Fruit fly (Drosophila melanogaster) whole organism, pupa: ENCODE results near the gene CG42655.

Source experiments
- CG10348 ChIP-seq: fragments of 200-800 bp; sonication (Bioruptor generic); IDR thresholded peaks from 2 replicates; pipeline ENCODE4 v1.3.6; 2022; ENCODE audit warnings: missing biosample characterization, missing genetic modification characterization
- CG12605 ChIP-seq: fragments of 200-800 bp; sonication (Bioruptor generic); IDR thresholded peaks from 2 replicates; pipeline ENCODE4 v1.3.6; 2022; ENCODE audit warnings: missing biosample characterization, missing genetic modification characterization
- CG13204 ChIP-seq: fragments of 200-800 bp; sonication (Bioruptor generic); optimal IDR thresholded peaks from 2 replicates; lab custom pipeline; 2018; ENCODE audit warnings: missing biosample characterization, mild to moderate bottlenecking, missing genetic modification characterization, moderate library complexity
- CG14655 ChIP-seq: fragments of 200-800 bp; sonication (Bioruptor generic); optimal IDR thresholded peaks from 3 replicates; lab custom pipeline; 2017; ENCODE audit warnings: mild to moderate bottlenecking, missing biosample characterization, missing genetic modification reagents, missing genetic modification characterization
- CG15710 ChIP-seq: fragments of 200-800 bp; sonication (Bioruptor generic); optimal IDR thresholded peaks from 2 replicates; lab custom pipeline; 2018; ENCODE audit warnings: missing biosample characterization, mild to moderate bottlenecking, missing genetic modification characterization, moderate library complexity
- CG17806 ChIP-seq: fragments of 200-800 bp; sonication (Bioruptor generic); optimal IDR thresholded peaks from 2 replicates; lab custom pipeline; 2018; ENCODE audit warnings: missing biosample characterization, mild to moderate bottlenecking, missing genetic modification characterization, moderate library complexity
- CG32121 ChIP-seq: fragments of 200-800 bp; sonication (Bioruptor generic); IDR thresholded peaks from 2 replicates; pipeline ENCODE4 v1.3.6; 2022; ENCODE audit warnings: missing biosample characterization, missing genetic modification characterization
- CG34367 ChIP-seq: fragments of 200-800 bp; sonication (Bioruptor generic); optimal IDR thresholded peaks from 2 replicates; lab custom pipeline; 2018; ENCODE audit warnings: missing biosample characterization, mild to moderate bottlenecking, missing genetic modification characterization
- CG4496 ChIP-seq: fragments of 200-800 bp; sonication (Bioruptor generic); IDR thresholded peaks from 3 replicates; pipeline ENCODE4 v1.3.6; 2022; ENCODE audit warnings: missing biosample characterization, missing genetic modification characterization
- CG8159 ChIP-seq: fragments of 200-800 bp; sonication (Bioruptor generic); optimal IDR thresholded peaks from 3 replicates; lab custom pipeline; 2018; ENCODE audit warnings: missing biosample characterization, mild to moderate bottlenecking, missing genetic modification characterization, moderate library complexity
- CG8301 ChIP-seq: fragments of 200-800 bp; sonication (Bioruptor generic); optimal IDR thresholded peaks from 2 replicates; lab custom pipeline; 2018; ENCODE audit warnings: missing biosample characterization, mild to moderate bottlenecking, missing genetic modification characterization
- CG9948 ChIP-seq: fragments of 200-800 bp; sonication (Bioruptor generic); optimal IDR thresholded peaks from 2 replicates; lab custom pipeline; 2018; ENCODE audit warnings: missing biosample characterization, mild to moderate bottlenecking, missing genetic modification characterization, moderate library complexity
- D1 ChIP-seq: fragments of 200-800 bp; sonication (Bioruptor generic); optimal IDR thresholded peaks from 2 replicates; lab custom pipeline; 2018; ENCODE audit warnings: missing biosample characterization, mild to moderate bottlenecking, missing genetic modification characterization, moderate library complexity
- EcR ChIP-seq: fragments of 200-800 bp; sonication (Bioruptor generic); optimal IDR thresholded peaks from 3 replicates; lab custom pipeline; 2019; ENCODE audit warnings: missing biosample characterization, missing genetic modification characterization, mild to moderate bottlenecking, moderate library complexity, missing genetic modification reagents
- Ets98B ChIP-seq: fragments of 200-800 bp; sonication (Bioruptor generic); IDR thresholded peaks from 2 replicates; pipeline ENCODE4 v1.3.6; 2022; ENCODE audit warnings: missing biosample characterization, missing genetic modification characterization
- Pif1A ChIP-seq: fragments of 200-800 bp; sonication (Bioruptor generic); optimal IDR thresholded peaks from 3 replicates; lab custom pipeline; 2016; ENCODE audit warnings: missing biosample characterization, missing genetic modification characterization
- Pif1B ChIP-seq: fragments of 200-800 bp; sonication (Bioruptor generic); optimal IDR thresholded peaks from 3 replicates; lab custom pipeline; 2016; ENCODE audit warnings: missing biosample characterization, missing genetic modification characterization
- Snoo ChIP-seq: fragments of 200-800 bp; sonication (Bioruptor generic); optimal IDR thresholded peaks from 3 replicates; lab custom pipeline; 2017; ENCODE audit warnings: missing biosample characterization, mild to moderate bottlenecking, missing genetic modification characterization, inconsistent platforms
- fd96Ca ChIP-seq: fragments of 200-800 bp; sonication (Bioruptor generic); IDR thresholded peaks from 3 replicates; pipeline ENCODE4 v1.3.6; 2022; ENCODE audit warnings: missing biosample characterization, missing genetic modification characterization
- gl ChIP-seq: fragments of 200-800 bp; sonication (Bioruptor generic); optimal IDR thresholded peaks from 2 replicates; lab custom pipeline; 2018; ENCODE audit warnings: missing biosample characterization, mild to moderate bottlenecking, missing genetic modification characterization
- rn ChIP-seq: fragments of 200-800 bp; sonication (Bioruptor generic); IDR thresholded peaks from 2 replicates; pipeline ENCODE4 v1.3.6; 2022; ENCODE audit warnings: missing biosample characterization, missing genetic modification characterization

Gene CG42655

dm6 chr3L:19953612-19954011 is at the start of gene CG42655:
Gene CG42655, minus strand, starts transcription at chr3L:19953712.
- no peak for TF ChIP-seq D1 (tag; lab: Kevin White, UChicago)
- TF ChIP-seq CG14655 (GFP tag; lab: Kevin White, UChicago), result no peak
- TF ChIP-seq fd96Ca (GFP tag; lab: Robert Waterston, UW), result no peak
- no peak for TF ChIP-seq Ets98B (GFP tag; lab: Robert Waterston, UW)
- no peak for TF ChIP-seq CG32121
- TF ChIP-seq Pif1A (GFP tag; lab: Kevin White, UChicago), result no peak
- TF ChIP-seq CG9948, result no peak
- no peak for TF ChIP-seq Snoo (tag; lab: Kevin White, UChicago)
- no peak for TF ChIP-seq CG13204
- TF ChIP-seq EcR (GFP tag; lab: Kevin White, UChicago), result no peak
- TF ChIP-seq CG34367 (tag; lab: Kevin White, UChicago), result no peak
- no peak for TF ChIP-seq CG10348
- TF ChIP-seq CG8159 (tag; lab: Kevin White, UChicago), result no peak

dm6 chr3L:20003235-20003493 is 49.7 kb upstream of the CG42655 start:
- TF ChIP-seq CG4496 (GFP tag; lab: Robert Waterston, UW), result 0 out of 3 replicates have a peak, but pooled peaks have one; percentile 4
- TF ChIP-seq CG14655 (GFP tag; lab: Kevin White, UChicago), result no peak

DNA sequence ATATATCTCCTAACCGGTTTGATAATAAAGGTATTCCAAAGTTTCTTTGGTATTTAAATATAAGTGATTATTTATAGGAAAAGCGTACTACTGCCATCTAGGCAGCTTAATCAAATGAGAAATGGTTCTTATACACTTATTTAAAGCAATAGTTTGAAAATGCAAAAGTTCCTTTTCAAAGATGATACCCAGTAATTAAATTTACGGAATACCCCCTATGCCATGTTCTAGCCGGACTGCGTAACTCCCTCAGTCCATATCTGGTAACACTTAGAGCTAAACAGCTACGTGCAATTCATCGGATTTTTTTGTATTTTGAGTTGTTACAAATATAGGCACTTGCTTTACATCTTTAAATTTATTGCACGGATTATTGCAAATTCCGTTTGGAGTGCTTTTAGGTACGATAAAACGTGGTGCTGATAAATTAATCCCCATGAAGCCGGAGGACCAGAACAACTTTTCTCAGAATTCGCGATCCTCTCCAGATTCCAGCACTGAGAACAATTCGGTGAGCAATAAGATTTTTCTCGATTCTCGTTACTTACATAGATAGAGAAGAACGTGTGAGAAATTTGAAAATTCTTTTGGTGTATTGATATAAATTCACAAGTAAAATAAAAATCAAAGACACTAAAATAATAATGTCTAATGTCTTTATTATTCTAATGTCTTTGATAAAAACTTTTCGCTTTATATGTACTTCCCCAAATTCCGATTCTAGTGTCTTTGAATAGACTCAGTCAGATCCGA is 49.1 kb upstream of the CG42655 start, which contains the start of gene CG7668:
Gene CG7668, plus strand, starts transcription at position 255 of the 753 bp plus-strand sequence.
- TF ChIP-seq CG12605 (GFP tag; lab: Robert Waterston, UW) (peak; percentile 89), CG8159 (tag; lab: Kevin White, UChicago) (peak; percentile 92), CG10348 (0 out of 2 replicates have a peak, but pooled peaks have one; percentile 20), CG4496 (GFP tag; lab: Robert Waterston, UW) (peak; percentile 96), rn (GFP tag; lab: Robert Waterston, UW) (no peak; the same call in 1 of the 2 replicates), EcR (GFP tag; lab: Kevin White, UChicago) (no peak), Pif1A (GFP tag; lab: Kevin White, UChicago) (peak; percentile 89), CG17806 (peak; percentile 92), CG13204 (no peak), CG32121 (peak; percentile 90), Snoo (tag; lab: Kevin White, UChicago) (peak; percentile 91), fd96Ca (GFP tag; lab: Robert Waterston, UW) (no peak), Pif1B (GFP tag; lab: Kevin White, UChicago) (peak; percentile 80), D1 (tag; lab: Kevin White, UChicago) (peak; percentile 81), CG34367 (tag; lab: Kevin White, UChicago) (peak; percentile 83), Ets98B (GFP tag; lab: Robert Waterston, UW) (peak; percentile 93), CG9948 (peak; percentile 86), CG14655 (GFP tag; lab: Kevin White, UChicago) (peak; percentile 89), gl (tag; lab: Kevin White, UChicago) (peak; percentile 83), CG15710 (peak; percentile 92), CG8301 (peak; percentile 87)

- TF ChIP-seq CG32121 (no peak), CG12605 (GFP tag; lab: Robert Waterston, UW) (no peak), CG15710 (no peak), CG8159 (tag; lab: Kevin White, UChicago) (no peak), CG17806 (no peak), fd96Ca (GFP tag; lab: Robert Waterston, UW) (no peak), CG8301 (no peak), D1 (tag; lab: Kevin White, UChicago) (no peak), gl (tag; lab: Kevin White, UChicago) (no peak), CG4496 (GFP tag; lab: Robert Waterston, UW) (no peak), CG9948 (no peak), Pif1A (GFP tag; lab: Kevin White, UChicago) (no peak), Snoo (tag; lab: Kevin White, UChicago) (no peak), CG34367 (tag; lab: Kevin White, UChicago) (no peak), Ets98B (GFP tag; lab: Robert Waterston, UW) (no peak)
Measured at dm6 chr3L:20000878-20001640, 47.5 kb upstream of the CG42655 start.

dm6 chr3L:20000081-20000736 is 46.7 kb upstream of the CG42655 start, which contains the start of the genes Tom20 and Gabat:
Gene Tom20, plus strand, starts transcription at chr3L:20000644.
Gene Gabat, minus strand, starts transcription at chr3L:20000686.
- no peak for TF ChIP-seq Pif1A (GFP tag; lab: Kevin White, UChicago)
- TF ChIP-seq CG4496 (GFP tag; lab: Robert Waterston, UW), result no peak

DNA sequence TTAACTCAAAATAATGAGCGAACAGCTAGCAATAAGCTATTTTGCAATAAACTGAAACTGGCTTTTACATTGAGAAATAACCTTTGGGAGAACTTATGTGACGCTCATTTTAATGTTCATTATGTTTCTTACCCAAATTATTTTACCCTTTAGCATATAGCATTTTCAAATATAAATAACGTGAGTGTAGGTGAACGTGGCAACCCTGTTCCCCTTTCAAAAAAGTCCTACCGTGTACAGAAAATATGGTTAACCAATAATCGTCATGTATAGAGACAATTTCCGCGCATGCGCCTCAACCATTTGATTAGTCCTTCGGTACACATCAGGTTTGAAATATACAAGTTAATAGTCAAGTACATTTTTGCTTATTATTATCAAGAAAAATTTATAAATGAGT is 40.5 kb upstream of the CG42655 start:
- TF ChIP-seq D1 (tag; lab: Kevin White, UChicago) (no peak), CG34367 (tag; lab: Kevin White, UChicago) (no peak), EcR (GFP tag; lab: Kevin White, UChicago) (no peak), CG15710 (no peak), CG10348 (no peak), rn (GFP tag; lab: Robert Waterston, UW) (no peak), Snoo (tag; lab: Kevin White, UChicago) (no peak)
